Worm (Caenorhabditis elegans) whole organism, L4/young adult: ENCODE results near the gene ric-4.

Source experiments
- W03F9.2 ChIP-seq: fragments of 150-350 bp; optimal IDR thresholded peaks from 2 replicates; lab custom pipeline; 2014; ENCODE audit warnings: missing biosample characterization, missing genetic modification characterization
- him-1 ChIP-seq: sonication (generic microtip); optimal IDR thresholded peaks from 2 replicates; lab custom pipeline; 2016; ENCODE audit warnings: missing genotype, missing genetic modification reagents, missing genetic modification characterization, missing compliant biosample characterization

ce11 chrV:10238665-10239064 is 31.4 kb downstream of the ric-4 start, which contains the start of gene fubl-1:
- TF ChIP-seq W03F9.2 (no peak), him-1 (tag; lab: Kevin White, UChicago) (no peak)
